Worm (Caenorhabditis elegans) whole organism, L2 larva: ENCODE results near the gene srw-62.

Experiments used
- C34F6.9 ChIP-seq: fragments of 150-350 bp; optimal IDR thresholded peaks from 2 replicates; lab custom pipeline; 2014; ENCODE audit warnings: missing biosample characterization, missing genetic modification characterization
- F13H6.1 ChIP-seq: sonication (generic microtip); optimal IDR thresholded peaks from 2 replicates; lab custom pipeline; 2016; ENCODE audit warnings: missing genetic modification characterization, missing compliant biosample characterization
- R02D3.7 ChIP-seq: fragments of 150-350 bp; optimal IDR thresholded peaks from 2 replicates; lab custom pipeline; 2014; ENCODE audit warnings: missing biosample characterization, missing genetic modification characterization
- alr-1 ChIP-seq: fragments of 150-350 bp; optimal IDR thresholded peaks from 2 replicates; lab custom pipeline; 2014; ENCODE audit warnings: missing biosample characterization, missing genetic modification characterization
- ama-1 ChIP-seq: fragments of 150-350 bp; optimal IDR thresholded peaks from 2 replicates; lab custom pipeline; 2018; ENCODE audit warnings: inconsistent platforms
- crh-2 ChIP-seq: sonication (generic microtip); optimal IDR thresholded peaks from 2 replicates; lab custom pipeline; 2017; ENCODE audit warnings: missing biosample characterization, missing genetic modification characterization
- dmd-4 ChIP-seq: sonication (generic microtip); optimal IDR thresholded peaks from 2 replicates; lab custom pipeline; 2017; ENCODE audit warnings: missing biosample characterization, missing genetic modification characterization
- egl-27 ChIP-seq: sonication (generic microtip); optimal IDR thresholded peaks from 3 replicates; lab custom pipeline; 2017; ENCODE audit warnings: missing biosample characterization, missing genetic modification reagents, missing genetic modification characterization
- elt-3 ChIP-seq: sonication (generic microtip); optimal IDR thresholded peaks from 2 replicates; lab custom pipeline; 2017; ENCODE audit warnings: missing biosample characterization, missing genetic modification characterization
- gmeb-1 ChIP-seq: fragments of 150-350 bp; optimal IDR thresholded peaks from 2 replicates; lab custom pipeline; 2014; ENCODE audit warnings: missing biosample characterization, missing genetic modification characterization
- lin-11 ChIP-seq: fragments of 150-350 bp; sonication (generic microtip); optimal IDR thresholded peaks from 2 replicates; lab custom pipeline; 2014; ENCODE audit warnings: missing biosample characterization, missing genetic modification characterization, inconsistent platforms, mixed read lengths
- lin-13 ChIP-seq: fragments of 150-350 bp; optimal IDR thresholded peaks from 2 replicates; lab custom pipeline; 2014; ENCODE audit warnings: missing biosample characterization, missing genetic modification reagents, missing genetic modification characterization
- lin-39 ChIP-seq: fragments of 150-350 bp; optimal IDR thresholded peaks from 2 replicates; lab custom pipeline; 2014; ENCODE audit warnings: missing biosample characterization, missing genetic modification reagents, missing genetic modification characterization
- lsy-2 ChIP-seq, 2 experiments: fragments of 150-350 bp in 1 of 2; sonication (generic microtip) in 1 of 2; optimal IDR thresholded peaks; 2 replicates each; lab custom pipeline; 2014 to 2017; ENCODE audit warnings: missing biosample characterization in 2 of 2, missing genetic modification characterization in 2 of 2
- mab-5 ChIP-seq: fragments of 150-350 bp; optimal IDR thresholded peaks from 2 replicates; lab custom pipeline; 2014; ENCODE audit warnings: missing biosample characterization, missing genetic modification characterization
- mbf-1 ChIP-seq: sonication (generic microtip); optimal IDR thresholded peaks from 2 replicates; lab custom pipeline; 2017; ENCODE audit warnings: missing biosample characterization, missing genetic modification characterization
- mdl-1 ChIP-seq, 2 experiments: fragments of 150-350 bp in 1 of 2; sonication (generic microtip) in 1 of 2; optimal IDR thresholded peaks; 2 replicates each; lab custom pipeline; 2017; ENCODE audit warnings: missing biosample characterization in 2 of 2, missing genetic modification characterization in 2 of 2
- nhr-11 ChIP-seq: fragments of 150-350 bp; optimal IDR thresholded peaks from 2 replicates; lab custom pipeline; 2014; ENCODE audit warnings: missing biosample characterization, missing genetic modification characterization
- nhr-129 ChIP-seq: fragments of 150-350 bp; optimal IDR thresholded peaks from 2 replicates; lab custom pipeline; 2014; ENCODE audit warnings: missing biosample characterization, missing genetic modification characterization
- nhr-21 ChIP-seq: fragments of 150-350 bp; optimal IDR thresholded peaks from 2 replicates; lab custom pipeline; 2014; ENCODE audit warnings: missing biosample characterization, missing genetic modification characterization
- nhr-23 ChIP-seq: fragments of 150-350 bp; optimal IDR thresholded peaks from 2 replicates; lab custom pipeline; 2014; ENCODE audit warnings: missing biosample characterization, missing genetic modification reagents, missing genetic modification characterization
- nhr-237 ChIP-seq: fragments of 150-350 bp; optimal IDR thresholded peaks from 2 replicates; lab custom pipeline; 2014; ENCODE audit warnings: missing biosample characterization, missing genetic modification characterization
- nhr-25 ChIP-seq: fragments of 150-350 bp; sonication (generic microtip); optimal IDR thresholded peaks from 3 replicates; lab custom pipeline; 2014; ENCODE audit warnings: missing biosample characterization, missing genetic modification characterization
- nhr-6 ChIP-seq: fragments of 150-350 bp; optimal IDR thresholded peaks from 2 replicates; lab custom pipeline; 2014; ENCODE audit warnings: missing biosample characterization, missing genetic modification characterization
- nhr-77 ChIP-seq: fragments of 150-350 bp; optimal IDR thresholded peaks from 2 replicates; lab custom pipeline; 2014; ENCODE audit warnings: missing biosample characterization, missing genetic modification characterization
- sem-4 ChIP-seq: fragments of 150-350 bp; optimal IDR thresholded peaks from 2 replicates; lab custom pipeline; 2014; ENCODE audit warnings: missing biosample characterization, missing genetic modification reagents, missing genetic modification characterization
- sma-3 ChIP-seq: sonication (generic microtip); optimal IDR thresholded peaks from 2 replicates; lab custom pipeline; 2016; ENCODE audit warnings: missing genetic modification reagents, missing genetic modification characterization, missing compliant biosample characterization
- sma-9 ChIP-seq, 2 experiments: fragments of 150-350 bp in 1 of 2; sonication (generic microtip) in 1 of 2; optimal IDR thresholded peaks; 2 replicates each; lab custom pipeline; 2014 to 2016; ENCODE audit warnings: missing genetic modification characterization in 2 of 2, mild to moderate bottlenecking in 1 of 2, missing biosample characterization in 1 of 2, missing compliant biosample characterization in 1 of 2, missing genetic modification reagents in 1 of 2, moderate library complexity in 1 of 2
- unc-55 ChIP-seq: fragments of 150-350 bp; sonication (generic microtip); optimal IDR thresholded peaks from 3 replicates; lab custom pipeline; 2014; ENCODE audit warnings: missing biosample characterization, missing genetic modification reagents, missing genetic modification characterization
- unc-62 ChIP-seq: fragments of 150-350 bp; optimal IDR thresholded peaks from 2 replicates; lab custom pipeline; 2014; ENCODE audit warnings: missing biosample characterization, missing genetic modification reagents, missing genetic modification characterization
- ztf-11 ChIP-seq: sonication (generic microtip); optimal IDR thresholded peaks from 2 replicates; lab custom pipeline; 2017; ENCODE audit warnings: missing biosample characterization, missing genetic modification characterization
- ztf-4 ChIP-seq: fragments of 150-350 bp; optimal IDR thresholded peaks from 2 replicates; lab custom pipeline; 2014; ENCODE audit warnings: missing biosample characterization, missing genetic modification characterization

Gene srw-62

ce11 chrII:7832054-7832453 is 6.8 kb downstream of the srw-62 start, which contains the start of gene T09A5.14:
TSS of gene T09A5.14 (plus strand) at chrII:7832354.
- TF ChIP-seq nhr-11 (tag; lab: Kevin White, UChicago) (no peak), nhr-21 (tag; lab: Kevin White, UChicago) (no peak)

ce11 chrII:7835314-7835713 is 10.1 kb downstream of the srw-62 start, which contains the start of gene cex-2:
TSS of gene cex-2 (minus strand) at chrII:7835414.
- TF ChIP-seq nhr-11 (tag; lab: Kevin White, UChicago) (no peak), mbf-1 (no peak), nhr-6 (tag; lab: Kevin White, UChicago) (no peak), nhr-25 (tag; lab: Kevin White, UChicago) (no peak), nhr-77 (tag; lab: Kevin White, UChicago) (no peak)

ce11 chrII:7836613-7837226 is 11.5 kb downstream of the srw-62 start:
- no peak for TF ChIP-seq lin-13 (GFP tag; lab: Kevin White, UChicago)
- TF ChIP-seq nhr-25 (tag; lab: Kevin White, UChicago): no peak
- peak; percentile 58 for TF ChIP-seq sem-4 (tag; lab: Kevin White, UChicago)
- TF ChIP-seq lin-39 (tag; lab: Kevin White, UChicago): peak; percentile 39
- TF ChIP-seq nhr-129 (tag; lab: Kevin White, UChicago): peak; percentile 65
- TF ChIP-seq sma-3 (GFP tag; lab: Kevin White, UChicago): no peak
- peak; percentile 44 for TF ChIP-seq mab-5 (tag; lab: Kevin White, UChicago)
- peak in 1 of 2 experiments; percentile 44 for TF ChIP-seq lsy-2 (tag; optimal IDR thresholded peaks at IDR 0.05; lab: Kevin White, UChicago)
- TF ChIP-seq ztf-4 (tag; lab: Kevin White, UChicago): peak; percentile 30
- TF ChIP-seq sma-9 (GFP tag; optimal IDR thresholded peaks at IDR 0.05; lab: Kevin White, UChicago): peak; percentile 81
- no peak for TF ChIP-seq sma-9 (tag; optimal IDR thresholded peaks at IDR 0.05; lab: Kevin White, UChicago)
- TF ChIP-seq gmeb-1 (tag; lab: Kevin White, UChicago): no peak
- TF ChIP-seq F13H6.1 (tag; lab: Kevin White, UChicago): peak; percentile 92
- TF ChIP-seq nhr-237 (tag; lab: Kevin White, UChicago): no peak
- TF ChIP-seq nhr-77 (tag; lab: Kevin White, UChicago): no peak
- peak; percentile 36 for TF ChIP-seq nhr-6 (tag; lab: Kevin White, UChicago)
- no peak for TF ChIP-seq ztf-11

ce11 chrII:7838661-7839060 is 13.5 kb downstream of the srw-62 start:
- TF ChIP-seq lin-13 (GFP tag; lab: Kevin White, UChicago) (no peak), mdl-1 (tag; optimal IDR thresholded peaks at IDR 0.05; lab: Kevin White, UChicago) (peak in 1 of 2 experiments; percentile 8), mab-5 (tag; lab: Kevin White, UChicago) (peak; percentile 22), nhr-23 (tag; lab: Kevin White, UChicago) (no peak), crh-2 (tag; lab: Kevin White, UChicago) (peak; percentile 19), sma-9 (GFP tag; optimal IDR thresholded peaks at IDR 0.05; lab: Kevin White, UChicago) (peak; percentile 25), sma-9 (tag; optimal IDR thresholded peaks at IDR 0.05; lab: Kevin White, UChicago) (no peak), unc-55 (GFP tag; lab: Kevin White, UChicago) (peak; percentile 62), C34F6.9 (tag; lab: Kevin White, UChicago) (peak; percentile 60), lsy-2 (tag; optimal IDR thresholded peaks at IDR 0.05; lab: Kevin White, UChicago) (peak in 1 of 2 experiments; percentile 51), nhr-6 (tag; lab: Kevin White, UChicago) (peak; percentile 24), elt-3 (tag; lab: Kevin White, UChicago) (no peak)
- TF ChIP-seq, all 48 proteins: peak for 8

DNA sequence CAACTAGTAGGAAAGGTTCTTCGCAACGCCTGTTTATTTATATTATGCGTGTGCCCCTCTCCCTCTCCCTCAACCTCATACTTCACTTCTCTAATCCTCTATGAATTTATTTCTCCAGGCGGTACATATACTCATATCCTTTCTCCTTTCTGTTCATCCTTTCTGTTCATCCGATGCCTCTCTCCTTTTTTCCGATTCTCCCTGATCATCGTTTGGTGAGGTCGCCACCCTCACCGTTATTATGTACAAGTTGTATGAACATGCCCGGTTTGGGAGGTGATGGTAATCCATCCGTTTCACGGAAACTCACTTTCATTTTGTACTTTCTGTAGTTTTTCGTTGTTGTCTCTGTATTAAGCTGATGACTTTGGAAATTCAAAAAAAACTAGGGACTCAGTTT is 14.5 kb downstream of the srw-62 start:
- peak; percentile 27 for TF ChIP-seq nhr-129 (tag; lab: Kevin White, UChicago)
- no peak for TF ChIP-seq R02D3.7 (tag; lab: Kevin White, UChicago)
- TF ChIP-seq unc-62: no peak
- TF ChIP-seq C34F6.9 (tag; lab: Kevin White, UChicago): peak; percentile 6
- TF ChIP-seq unc-55 (GFP tag; lab: Kevin White, UChicago): no peak
- TF ChIP-seq, all 48 proteins: peak for 2

DNA sequence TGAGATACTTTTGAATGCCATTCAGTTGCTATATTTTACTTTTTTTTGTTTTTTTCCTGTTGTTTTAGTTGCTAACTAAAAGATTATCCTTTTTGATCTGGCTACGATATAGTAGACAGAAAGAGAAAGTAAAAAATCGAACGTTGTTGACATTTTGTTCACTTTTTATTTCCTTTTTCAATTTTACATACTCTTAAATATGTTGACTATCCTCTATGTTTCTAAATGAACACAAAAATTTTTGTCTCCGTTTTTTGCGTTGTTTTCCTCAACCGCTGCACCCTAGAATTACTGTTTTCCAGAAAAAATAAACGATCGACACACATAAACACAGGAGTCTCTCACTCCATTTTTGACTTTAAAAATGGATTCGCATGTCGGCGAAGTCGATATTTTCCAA is 16.8 kb downstream of the srw-62 start, which contains the start of gene klp-3:
klp-3 (plus strand) TSS at position 301 of the 400 bp plus-strand sequence.
- TF ChIP-seq dmd-4 (tag; lab: Kevin White, UChicago): no peak
- TF ChIP-seq lin-39 (tag; lab: Kevin White, UChicago): no peak
- no peak for TF ChIP-seq ztf-11
- no peak for TF ChIP-seq nhr-6 (tag; lab: Kevin White, UChicago)
- no peak for TF ChIP-seq gmeb-1 (tag; lab: Kevin White, UChicago)
- TF ChIP-seq nhr-23 (tag; lab: Kevin White, UChicago): no peak
- TF ChIP-seq mdl-1 (tag; optimal IDR thresholded peaks at IDR 0.05; lab: Kevin White, UChicago): no peak
- no peak for TF ChIP-seq sma-3 (GFP tag; lab: Kevin White, UChicago)
- TF ChIP-seq ztf-4 (tag; lab: Kevin White, UChicago): no peak
- TF ChIP-seq lin-11: no peak
- TF ChIP-seq alr-1 (tag; lab: Kevin White, UChicago): no peak
- TF ChIP-seq nhr-11 (tag; lab: Kevin White, UChicago): no peak
- no peak for TF ChIP-seq ama-1
- TF ChIP-seq egl-27 (tag; lab: Kevin White, UChicago): no peak
- TF ChIP-seq, all 48 proteins: peak for 0
